Worm (Caenorhabditis elegans) whole organism, L4 larva: ENCODE data around the gene R07E5.5.

Experiments
- aly-2 ChIP-seq: sonication (generic microtip); optimal IDR thresholded peaks from 2 replicates; lab custom pipeline; 2018; ENCODE audit warnings: missing biosample characterization, missing genetic modification characterization
- mep-1 ChIP-seq: fragments of 150-350 bp; sonication (generic microtip); optimal IDR thresholded peaks from 3 replicates; lab custom pipeline; 2014; ENCODE audit warnings: missing biosample characterization, missing genetic modification characterization
- nhr-111 ChIP-seq: fragments of 200-800 bp; sonication (Bioruptor generic); optimal IDR thresholded peaks from 2 replicates; lab custom pipeline; 2018; ENCODE audit warnings: mild to moderate bottlenecking, missing genetic modification characterization, missing compliant biosample characterization
- nhr-237 ChIP-seq: sonication (generic microtip); optimal IDR thresholded peaks from 2 replicates; lab custom pipeline; 2017; ENCODE audit warnings: missing biosample characterization, missing genetic modification characterization
- skn-1 ChIP-seq: fragments of 150-350 bp; optimal IDR thresholded peaks from 2 replicates; lab custom pipeline; 2014; ENCODE audit warnings: missing biosample characterization, missing genetic modification characterization
- tag-97 ChIP-seq: fragments of 200-800 bp; sonication (Bioruptor generic); IDR thresholded peaks from 2 replicates; pipeline ENCODE4 v1.3.6; 2022; ENCODE audit warnings: missing genetic modification characterization, missing compliant biosample characterization
- unc-130 ChIP-seq: sonication (generic microtip); optimal IDR thresholded peaks from 2 replicates; lab custom pipeline; 2016; ENCODE audit warnings: missing genetic modification reagents, missing genetic modification characterization, missing compliant biosample characterization
- unc-62 ChIP-seq, 3 experiments: fragments of 150-350 bp in 1 of 3; sonication (generic microtip); optimal IDR thresholded peaks in 2 of 3; peaks in 1 of 3; 1 replicate in 1 of 3; 2 replicates in 2 of 3; lab custom pipeline; 2014 to 2017; ENCODE audit warnings: missing biosample characterization in 3 of 3, missing genetic modification characterization in 3 of 3, missing genetic modification reagents in 3 of 3, missing genotype in 1 of 3
- ztf-11 ChIP-seq: fragments of 150-350 bp; optimal IDR thresholded peaks from 2 replicates; lab custom pipeline; 2014; ENCODE audit warnings: missing biosample characterization, missing genetic modification characterization

DNA sequence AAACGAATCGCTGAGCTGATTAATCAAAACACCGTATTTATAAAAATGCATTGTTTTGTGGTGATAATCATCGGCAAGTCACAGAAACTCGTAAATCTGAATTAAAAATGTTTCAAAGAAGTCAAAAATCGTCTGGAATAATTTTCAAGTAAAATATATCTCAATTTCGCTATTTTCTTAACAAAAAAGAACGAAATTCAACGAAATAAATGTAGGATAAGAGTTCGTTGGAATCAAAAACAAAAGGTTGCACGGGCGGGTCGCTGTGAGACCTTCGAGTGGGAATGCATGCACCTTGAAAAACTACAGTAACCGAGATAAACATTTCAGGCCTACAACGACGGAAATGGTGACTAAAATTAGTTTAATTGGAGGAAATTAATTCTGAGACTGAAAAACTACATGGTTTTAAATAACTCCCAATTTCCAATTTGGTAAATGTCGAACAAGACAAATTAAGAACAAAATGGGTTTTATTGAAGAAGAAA is 37.1 kb downstream of the R07E5.5 start, which contains the start of gene C28A5.1:
- TF ChIP-seq tag-97 (no peak), unc-62 (GFP tag; optimal IDR thresholded peaks at IDR 0.05 in 1 of 2; lab: Kevin White, UChicago) (no peak), unc-62 (tag; optimal IDR thresholded peaks at IDR 0.05; lab: Kevin White, UChicago) (no peak), aly-2 (no peak), nhr-111 (GFP tag; lab: Kevin White, UChicago) (no peak), ztf-11 (tag; lab: Kevin White, UChicago) (no peak), skn-1 (no peak), nhr-237 (tag; lab: Kevin White, UChicago) (no peak), unc-130 (peak; percentile 79), mep-1 (no peak)
